Worm (Caenorhabditis elegans) whole organism, early embryonic: ENCODE measurements around the gene Y38C1AA.12.

Experiments used
- ama-1 ChIP-seq: fragments of 150-350 bp; optimal IDR thresholded peaks from 2 replicates; lab custom pipeline; 2014
- flt-1 ChIP-seq: fragments of 200-800 bp; sonication (Bioruptor generic); IDR thresholded peaks from 2 replicates; pipeline ENCODE4 v1.3.6; 2022; ENCODE audit warnings: missing genetic modification characterization, missing compliant biosample characterization
- hmg-4 ChIP-seq: fragments of 200-800 bp; sonication (Bioruptor generic); optimal IDR thresholded peaks from 2 replicates; lab custom pipeline; 2018; ENCODE audit warnings: mild to moderate bottlenecking, missing genetic modification characterization, missing compliant biosample characterization
- hnd-1 ChIP-seq: sonication (generic microtip); optimal IDR thresholded peaks from 2 replicates; lab custom pipeline; 2016; ENCODE audit warnings: missing genetic modification characterization, missing compliant biosample characterization
- pes-1 ChIP-seq: fragments of 200-800 bp; sonication (Bioruptor generic); IDR thresholded peaks from 2 replicates; pipeline ENCODE4 v1.3.6; 2022; ENCODE audit warnings: missing genetic modification reagents, missing genetic modification characterization, missing compliant biosample characterization
- tbx-37 ChIP-seq: fragments of 200-800 bp; sonication (Bioruptor generic); conservative IDR thresholded peaks from 2 replicates; pipeline ENCODE4 v1.3.6; 2022; ENCODE audit warnings: missing genetic modification reagents, missing genetic modification characterization, missing compliant biosample characterization

- no peak for TF ChIP-seq ama-1
- no peak for TF ChIP-seq hnd-1
- no peak for TF ChIP-seq flt-1 (GFP tag; lab: Robert Waterston, UW)
- TF ChIP-seq hmg-4 (GFP tag; lab: Kevin White, UChicago) = no peak
- no peak for TF ChIP-seq pes-1
- TF ChIP-seq tbx-37 (GFP tag; lab: Robert Waterston, UW) = no peak
Observed at ce11 chrIV:189087-189486, 3.0 kb upstream of the Y38C1AA.12 start.
